Worm (Caenorhabditis elegans) whole organism, midembryonic: ENCODE data around the gene rtfo-1.

Experiments used
- cog-1 ChIP-seq: sonication (generic microtip); optimal IDR thresholded peaks from 2 replicates; lab custom pipeline; 2016; ENCODE audit warnings: missing genetic modification characterization, missing compliant biosample characterization
- flt-1 ChIP-seq: fragments of 200-800 bp; sonication (Bioruptor generic); IDR thresholded peaks from 2 replicates; pipeline ENCODE4 v1.3.6; 2022; ENCODE audit warnings: missing genetic modification characterization, missing compliant biosample characterization
- klf-2 ChIP-seq: fragments of 200-800 bp; sonication (Bioruptor generic); conservative IDR thresholded peaks from 2 replicates; pipeline ENCODE4 v1.3.6; 2022; ENCODE audit warnings: missing genetic modification reagents, missing genetic modification characterization, missing compliant biosample characterization
- ztf-23 ChIP-seq: fragments of 200-800 bp; sonication (Bioruptor generic); IDR thresholded peaks from 2 replicates; pipeline ENCODE4 v1.3.6; 2022; ENCODE audit warnings: missing genetic modification reagents, missing genetic modification characterization, missing compliant biosample characterization

DNA sequence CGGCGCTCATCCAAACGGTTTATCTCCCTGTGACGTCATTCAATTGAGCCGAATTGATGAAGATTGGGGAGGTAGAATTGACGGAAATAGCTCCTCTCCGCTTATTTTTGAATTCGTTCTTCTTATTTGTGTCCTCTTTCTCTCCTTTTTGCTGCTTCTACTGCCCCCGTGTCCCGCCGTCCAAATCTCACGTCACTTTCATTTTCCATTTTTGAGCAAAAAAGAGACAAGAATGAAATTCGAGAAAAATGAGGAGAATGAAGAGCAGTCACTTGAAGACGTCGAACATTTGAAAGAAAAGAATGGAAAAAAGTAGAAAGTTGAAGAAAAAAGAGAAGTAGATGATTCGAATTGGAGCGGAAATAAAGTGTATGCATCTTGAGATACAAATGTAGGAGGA lies 18.9 kb downstream of the rtfo-1 start:
- TF ChIP-seq flt-1 (no peak), cog-1 (no peak), ztf-23 (GFP tag; lab: Robert Waterston, UW) (no peak), klf-2 (GFP tag; lab: Robert Waterston, UW) (no peak)
